Worm (Caenorhabditis elegans): ENCODE data around the gene best-3.

DNA sequence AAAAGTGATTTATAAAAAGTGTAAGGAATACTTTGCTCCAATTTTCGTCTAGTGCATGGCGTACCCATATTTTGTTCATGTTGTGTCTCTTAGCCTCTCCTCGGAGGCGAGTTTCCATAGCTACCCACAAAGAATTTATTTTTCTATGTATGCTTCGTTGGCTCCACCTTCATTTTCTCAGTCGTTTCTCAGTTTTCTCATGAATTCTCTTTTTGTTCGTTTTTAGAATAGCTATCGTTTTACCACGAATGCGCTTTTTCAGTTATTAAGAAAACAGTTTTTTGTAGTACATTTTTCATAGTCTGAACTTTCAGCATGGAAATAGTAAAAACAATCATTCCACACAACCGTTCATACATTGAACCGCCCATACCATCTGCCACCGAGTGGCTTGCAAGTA is 6.4 kb upstream of the best-3 start, which contains the start of gene osta-1:
- TF ChIP-seq ztf-29 (GFP tag; IDR thresholded peaks at IDR 0.05) (no peak), T22C8.4 (GFP tag; IDR thresholded peaks at IDR 0.05) (no peak), flt-1 (GFP tag; IDR thresholded peaks at IDR 0.05) (no peak), ref-1 (GFP tag; conservative IDR thresholded peaks at IDR 0.05) (no peak), ztf-23 (GFP tag; IDR thresholded peaks at IDR 0.05) (no peak), cog-1 (tag; optimal IDR thresholded peaks at IDR 0.05) (no peak), med-1 (GFP tag; optimal IDR thresholded peaks at IDR 0.05; ENCODE audit: insufficient read depth) (no peak), tab-1 (GFP tag; IDR thresholded peaks at IDR 0.05) (no peak), klf-2 (GFP tag; conservative IDR thresholded peaks at IDR 0.05) (no peak)
